Worm (Caenorhabditis elegans) whole organism, late embryonic: ENCODE measurements around the gene Y36E3A.2.

Experiments used
- K09A11.1 ChIP-seq: sonication (generic microtip); optimal IDR thresholded peaks from 2 replicates; lab custom pipeline; 2017; ENCODE audit warnings: antibody characterized with exemption, mild to moderate bottlenecking, missing genetic modification characterization, missing compliant biosample characterization; ENCODE audit not compliant: insufficient read depth
- ama-1 ChIP-seq: fragments of 150-350 bp; optimal IDR thresholded peaks from 2 replicates; lab custom pipeline; 2014
- tbx-7 ChIP-seq: sonication (generic microtip); optimal IDR thresholded peaks from 2 replicates; lab custom pipeline; 2016; ENCODE audit warnings: missing genotype, missing genetic modification characterization, missing compliant biosample characterization

DNA sequence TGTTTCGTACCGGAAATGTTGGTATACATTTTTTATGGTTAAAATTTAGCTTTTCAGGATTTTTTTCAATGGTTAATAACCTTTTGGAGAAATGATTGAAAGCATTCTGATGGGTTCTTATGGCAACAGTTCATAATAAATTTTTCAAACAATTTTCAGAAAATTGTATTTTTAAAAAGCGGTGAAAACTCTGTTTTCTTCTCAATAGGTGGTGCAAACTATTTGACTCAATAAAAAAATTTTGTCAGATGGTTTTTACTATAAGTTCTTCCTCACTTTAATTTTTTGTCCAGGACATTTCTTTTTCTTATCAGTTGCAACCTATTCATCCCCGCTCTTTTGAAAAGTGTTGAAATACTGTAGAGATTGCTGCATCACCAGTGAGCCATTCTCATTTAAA is 23.0 kb downstream of the Y36E3A.2 start, which contains the start of gene T26H5.14:
- TF ChIP-seq tbx-7 (tag; lab: Kevin White, UChicago) = no peak
- no peak for TF ChIP-seq ama-1 (lab: Kevin White, UChicago)
- TF ChIP-seq K09A11.1 (tag; lab: Kevin White, UChicago) = no peak
